Worm (Caenorhabditis elegans) whole organism, L1 larva: ENCODE measurements around the gene zip-1.

Experiments used
- C04F5.9 ChIP-seq: sonication (generic microtip); optimal IDR thresholded peaks from 2 replicates; lab custom pipeline; 2016; ENCODE audit warnings: missing genetic modification characterization, missing compliant biosample characterization
- C16A3.4 ChIP-seq: fragments of 150-350 bp; optimal IDR thresholded peaks from 2 replicates; lab custom pipeline; 2014; ENCODE audit warnings: missing biosample characterization, missing genetic modification characterization
- C34B4.2 ChIP-seq: sonication (generic microtip); optimal IDR thresholded peaks from 2 replicates; lab custom pipeline; 2017; ENCODE audit warnings: mild to moderate bottlenecking, missing genetic modification characterization, missing compliant biosample characterization
- alr-1 ChIP-seq: fragments of 200-800 bp; sonication (Bioruptor generic); optimal IDR thresholded peaks from 2 replicates; lab custom pipeline; 2018; ENCODE audit warnings: borderline replicate concordance, mild to moderate bottlenecking, missing genetic modification characterization, missing compliant biosample characterization
- aly-2 ChIP-seq: fragments of 150-350 bp; optimal IDR thresholded peaks from 2 replicates; lab custom pipeline; 2014; ENCODE audit warnings: missing biosample characterization, missing genetic modification characterization
- ama-1 ChIP-seq: fragments of 150-350 bp; optimal IDR thresholded peaks from 2 replicates; lab custom pipeline; 2014
- blmp-1 ChIP-seq: fragments of 150-350 bp; optimal IDR thresholded peaks from 2 replicates; lab custom pipeline; 2014; ENCODE audit warnings: missing biosample characterization, missing genetic modification characterization
- ceh-8 ChIP-seq: fragments of 200-800 bp; sonication (Bioruptor generic); optimal IDR thresholded peaks from 2 replicates; lab custom pipeline; 2018; ENCODE audit warnings: mild to moderate bottlenecking, missing genetic modification characterization, moderate library complexity, missing compliant biosample characterization
- ceh-82 ChIP-seq, 3 experiments: fragments of 150-350 bp in 1 of 3; sonication (generic microtip) in 2 of 3; optimal IDR thresholded peaks; 2 replicates each; lab custom pipeline; 2014 to 2017; ENCODE audit warnings: missing biosample characterization in 3 of 3, missing genetic modification characterization in 3 of 3
- ceh-88 ChIP-seq: fragments of 200-800 bp; sonication (Bioruptor generic); IDR thresholded peaks from 2 replicates; pipeline ENCODE4 v1.3.6; 2022; ENCODE audit warnings: missing genetic modification characterization, missing compliant biosample characterization
- ceh-90 ChIP-seq: sonication (generic microtip); optimal IDR thresholded peaks from 2 replicates; lab custom pipeline; 2016; ENCODE audit warnings: missing genetic modification characterization, missing compliant biosample characterization
- dpl-1 ChIP-seq, 3 experiments: fragments of 150-350 bp in 2 of 3; sonication (generic microtip) in 1 of 3; optimal IDR thresholded peaks; 2 replicates each; lab custom pipeline; 2014 to 2017; ENCODE audit warnings: missing biosample characterization in 3 of 3, missing genetic modification characterization in 3 of 3, missing genetic modification reagents in 3 of 3
- dsc-1 ChIP-seq: sonication (generic microtip); optimal IDR thresholded peaks from 2 replicates; lab custom pipeline; 2016; ENCODE audit warnings: mild to moderate bottlenecking, missing genetic modification characterization, missing compliant biosample characterization
- efl-1 ChIP-seq, 4 experiments: fragments of 150-350 bp; optimal IDR thresholded peaks in 3 of 4; peaks in 1 of 4; 1 replicate in 1 of 4; 2 replicates in 3 of 4; lab custom pipeline; 2014; ENCODE audit warnings: missing biosample characterization in 2 of 4, missing genetic modification characterization in 2 of 4, missing genetic modification reagents in 2 of 4
- egl-13 ChIP-seq: sonication (generic microtip); optimal IDR thresholded peaks from 2 replicates; lab custom pipeline; 2016; ENCODE audit warnings: missing genotype, missing genetic modification reagents, missing genetic modification characterization, missing compliant biosample characterization
- egl-27 ChIP-seq, 2 experiments: fragments of 150-350 bp in 1 of 2; sonication (generic microtip); optimal IDR thresholded peaks; 3 replicates each; lab custom pipeline; 2017 to 2018; ENCODE audit warnings: missing biosample characterization in 2 of 2, missing genetic modification characterization in 2 of 2, missing genetic modification reagents in 2 of 2
- elt-2 ChIP-seq: sonication (generic microtip); optimal IDR thresholded peaks from 2 replicates; lab custom pipeline; 2016; ENCODE audit warnings: missing genetic modification characterization, mild to moderate bottlenecking, inconsistent platforms, missing compliant biosample characterization, missing genetic modification reagents
- elt-3 ChIP-seq, 6 experiments: fragments of 150-350 bp in 1 of 6; sonication (generic microtip); optimal IDR thresholded peaks; 2 replicates each; lab custom pipeline; 2017 to 2018; ENCODE audit warnings: missing biosample characterization in 6 of 6, missing genetic modification characterization in 6 of 6, inconsistent platforms in 1 of 6
- hlh-4 ChIP-seq: sonication (generic microtip); optimal IDR thresholded peaks from 2 replicates; lab custom pipeline; 2016; ENCODE audit warnings: mild to moderate bottlenecking, missing genetic modification characterization, missing compliant biosample characterization
- lin-13 ChIP-seq: fragments of 150-350 bp; optimal IDR thresholded peaks from 2 replicates; lab custom pipeline; 2014; ENCODE audit warnings: missing biosample characterization, missing genetic modification reagents, missing genetic modification characterization
- lin-14 ChIP-seq: fragments of 200-800 bp; sonication (Bioruptor generic); optimal IDR thresholded peaks from 2 replicates; lab custom pipeline; 2018; ENCODE audit warnings: mild to moderate bottlenecking, missing genetic modification characterization, moderate library complexity, missing compliant biosample characterization
- lin-15B ChIP-seq: fragments of 150-350 bp; sonication (generic microtip); optimal IDR thresholded peaks from 3 replicates; lab custom pipeline; 2014; ENCODE audit warnings: missing biosample characterization, missing genetic modification characterization
- lin-35 ChIP-seq, 2 experiments: fragments of 150-350 bp; optimal IDR thresholded peaks; 2 replicates each; lab custom pipeline; 2014; ENCODE audit warnings: missing biosample characterization in 2 of 2, missing genetic modification characterization in 2 of 2, missing genetic modification reagents in 2 of 2
- lin-39 ChIP-seq: fragments of 150-350 bp; optimal IDR thresholded peaks from 2 replicates; lab custom pipeline; 2014; ENCODE audit warnings: missing biosample characterization, missing genetic modification reagents, missing genetic modification characterization
- lir-3 ChIP-seq: sonication (generic microtip); optimal IDR thresholded peaks from 2 replicates; lab custom pipeline; 2016; ENCODE audit warnings: mild to moderate bottlenecking, missing genetic modification characterization, moderate library complexity, missing compliant biosample characterization; ENCODE audit not compliant: poor library complexity
- lsy-2 ChIP-seq, 2 experiments: fragments of 150-350 bp; optimal IDR thresholded peaks; 2 replicates each; lab custom pipeline; 2014; ENCODE audit warnings: missing biosample characterization in 2 of 2, missing genetic modification characterization in 2 of 2
- mef-2 ChIP-seq: fragments of 150-350 bp; optimal IDR thresholded peaks from 2 replicates; lab custom pipeline; 2014; ENCODE audit warnings: missing biosample characterization, missing genetic modification characterization
- mep-1 ChIP-seq: fragments of 150-350 bp; optimal IDR thresholded peaks from 2 replicates; lab custom pipeline; 2014; ENCODE audit warnings: missing biosample characterization, missing genetic modification characterization
- nhr-12 ChIP-seq: sonication (generic microtip); optimal IDR thresholded peaks from 2 replicates; lab custom pipeline; 2017; ENCODE audit warnings: missing biosample characterization, missing genetic modification characterization
- nhr-20 ChIP-seq: sonication (generic microtip); optimal IDR thresholded peaks from 2 replicates; lab custom pipeline; 2016; ENCODE audit warnings: mild to moderate bottlenecking, missing genetic modification characterization, missing compliant biosample characterization
- nhr-28 ChIP-seq: fragments of 150-350 bp; optimal IDR thresholded peaks from 2 replicates; lab custom pipeline; 2014; ENCODE audit warnings: missing biosample characterization, missing genetic modification characterization
- nhr-47 ChIP-seq: sonication (generic microtip); optimal IDR thresholded peaks from 2 replicates; lab custom pipeline; 2016; ENCODE audit warnings: mild to moderate bottlenecking, missing genetic modification characterization, moderate library complexity, missing compliant biosample characterization
- nhr-71 ChIP-seq: sonication (generic microtip); optimal IDR thresholded peaks from 2 replicates; lab custom pipeline; 2016; ENCODE audit warnings: mild to moderate bottlenecking, missing genetic modification characterization, moderate library complexity, missing compliant biosample characterization
- nhr-85 ChIP-seq: sonication (generic microtip); peaks from one replicate; lab custom pipeline; 2016; ENCODE audit warnings: missing genetic modification characterization, inconsistent platforms, missing compliant biosample characterization
- nhr-90 ChIP-seq: sonication (generic microtip); optimal IDR thresholded peaks from 2 replicates; lab custom pipeline; 2016; ENCODE audit warnings: mild to moderate bottlenecking, missing genetic modification characterization, missing compliant biosample characterization; ENCODE audit not compliant: poor library complexity
- pag-3 ChIP-seq: sonication (generic microtip); optimal IDR thresholded peaks from 2 replicates; lab custom pipeline; 2017; ENCODE audit warnings: missing genetic modification characterization, mild to moderate bottlenecking, missing compliant biosample characterization, antibody characterized with exemption, borderline replicate concordance; ENCODE audit not compliant: insufficient read depth
- pax-3 ChIP-seq: fragments of 200-800 bp; sonication (Bioruptor generic); optimal IDR thresholded peaks from 2 replicates; lab custom pipeline; 2018; ENCODE audit warnings: mild to moderate bottlenecking, missing genetic modification characterization, moderate library complexity, missing compliant biosample characterization
- skn-1 ChIP-seq: fragments of 150-350 bp; optimal IDR thresholded peaks from 2 replicates; lab custom pipeline; 2014; ENCODE audit warnings: missing biosample characterization, missing genetic modification characterization
- snpc-4 ChIP-seq: fragments of 150-350 bp; optimal IDR thresholded peaks from 2 replicates; lab custom pipeline; 2014; ENCODE audit warnings: missing biosample characterization, missing genetic modification characterization
- sup-37 ChIP-seq: fragments of 200-800 bp; sonication (Bioruptor generic); optimal IDR thresholded peaks from 2 replicates; lab custom pipeline; 2018; ENCODE audit warnings: mild to moderate bottlenecking, missing genetic modification characterization, missing compliant biosample characterization
- unc-130 ChIP-seq: fragments of 150-350 bp; optimal IDR thresholded peaks from 2 replicates; lab custom pipeline; 2017; ENCODE audit warnings: missing biosample characterization, missing genetic modification characterization, inconsistent platforms
- unc-30 ChIP-seq: sonication (generic microtip); optimal IDR thresholded peaks from 2 replicates; lab custom pipeline; 2017; ENCODE audit warnings: missing biosample characterization, missing genetic modification characterization
- unc-62 ChIP-seq: fragments of 150-350 bp; optimal IDR thresholded peaks from 2 replicates; lab custom pipeline; 2014; ENCODE audit warnings: missing biosample characterization, missing genetic modification reagents, missing genetic modification characterization
- unc-86 ChIP-seq: sonication (generic microtip); optimal IDR thresholded peaks from 2 replicates; lab custom pipeline; 2016; ENCODE audit warnings: missing genetic modification characterization, missing compliant biosample characterization
- vab-15 ChIP-seq: sonication (generic microtip); optimal IDR thresholded peaks from 2 replicates; lab custom pipeline; 2017; ENCODE audit warnings: missing genotype, mild to moderate bottlenecking, missing genetic modification characterization, missing compliant biosample characterization
- xbp-1 ChIP-seq: sonication (generic microtip); optimal IDR thresholded peaks from 2 replicates; lab custom pipeline; 2016; ENCODE audit warnings: missing genetic modification characterization, missing compliant biosample characterization
- zag-1 ChIP-seq: fragments of 150-350 bp; optimal IDR thresholded peaks from 2 replicates; lab custom pipeline; 2014; ENCODE audit warnings: missing biosample characterization, missing genetic modification characterization
- zip-4 ChIP-seq: fragments of 200-800 bp; sonication (Bioruptor generic); optimal IDR thresholded peaks from 2 replicates; lab custom pipeline; 2018; ENCODE audit warnings: mild to moderate bottlenecking, missing genetic modification characterization, moderate library complexity, missing compliant biosample characterization
- ztf-4 ChIP-seq: fragments of 150-350 bp; optimal IDR thresholded peaks from 2 replicates; lab custom pipeline; 2014; ENCODE audit warnings: missing biosample characterization, missing genetic modification characterization

zip-1 gene

ce11 chrIII:12370011-12370506 is 36.5 kb downstream of the zip-1 start, which contains the start of gene rpt-6 (continued):
- TF ChIP-seq skn-1 (peak; percentile 96), C16A3.4 (tag; lab: Kevin White, UChicago) (peak; percentile 43), xbp-1 (tag; lab: Kevin White, UChicago) (peak; percentile 60), unc-62 (GFP tag; lab: Kevin White, UChicago) (no peak), nhr-20 (tag; lab: Kevin White, UChicago) (peak; percentile 55), lsy-2 (tag; optimal IDR thresholded peaks at IDR 0.05; lab: Kevin White, UChicago) (peak; percentile 64 to 67), ceh-88 (no peak), lin-35 (GFP tag; optimal IDR thresholded peaks at IDR 0.05; lab: Kevin White, UChicago) (peak; percentile 71 to 76), mef-2 (no peak), unc-30 (tag; lab: Kevin White, UChicago) (no peak), nhr-71 (tag; lab: Kevin White, UChicago) (peak; percentile 51), pax-3 (tag; lab: Kevin White, UChicago) (no peak), ama-1 (lab: Kevin White, UChicago) (no peak), nhr-28 (tag; lab: Kevin White, UChicago) (no peak), zag-1 (tag; lab: Kevin White, UChicago) (no peak), vab-15 (tag; lab: Kevin White, UChicago) (no peak), nhr-47 (tag; lab: Kevin White, UChicago) (peak; percentile 60), alr-1 (tag; lab: Kevin White, UChicago) (no peak), ztf-4 (tag; lab: Kevin White, UChicago) (no peak), ceh-82 (tag; optimal IDR thresholded peaks at IDR 0.05; lab: Kevin White, UChicago) (peak; percentile 47 to 74 (median 67)), egl-27 (tag; optimal IDR thresholded peaks at IDR 0.05; lab: Kevin White, UChicago) (no peak), lir-3 (no peak), zip-4 (GFP tag; lab: Kevin White, UChicago) (no peak), C34B4.2 (tag; lab: Kevin White, UChicago) (no peak), pag-3 (tag; lab: Kevin White, UChicago) (no peak), sup-37 (GFP tag; lab: Kevin White, UChicago) (no peak), hlh-4 (tag; lab: Kevin White, UChicago) (no peak), efl-1 (optimal IDR thresholded peaks at IDR 0.05; lab: Kevin White, UChicago) (peak; percentile 68 to 80), efl-1 (GFP tag; optimal IDR thresholded peaks at IDR 0.05 in 1 of 2; lab: Kevin White, UChicago) (peak; percentile 78 to 97), elt-3 (tag; optimal IDR thresholded peaks at IDR 0.05; lab: Kevin White, UChicago) (peak in 1 of 6 experiments; percentile 41), nhr-12 (tag; lab: Kevin White, UChicago) (no peak), dsc-1 (tag; lab: Kevin White, UChicago) (peak; percentile 48), mep-1 (no peak), egl-13 (tag; lab: Kevin White, UChicago) (no peak), C04F5.9 (tag; lab: Kevin White, UChicago) (no peak), aly-2 (tag; lab: Kevin White, UChicago) (no peak), snpc-4 (tag; lab: Kevin White, UChicago) (peak; percentile 33), nhr-85 (tag; lab: Kevin White, UChicago) (peak; percentile 72), elt-2 (no peak), lin-14 (GFP tag; lab: Kevin White, UChicago) (no peak), lin-39 (tag; lab: Kevin White, UChicago) (no peak), dpl-1 (GFP tag; optimal IDR thresholded peaks at IDR 0.05; lab: Kevin White, UChicago) (peak; percentile 55 to 77 (median 72)), blmp-1 (tag; lab: Kevin White, UChicago) (no peak), ceh-8 (no peak), lin-13 (GFP tag; lab: Kevin White, UChicago) (peak; percentile 30), lin-15B (tag; lab: Kevin White, UChicago) (peak; percentile 18), unc-86 (tag; lab: Kevin White, UChicago) (no peak), unc-130 (tag; lab: Kevin White, UChicago) (peak; percentile 89), nhr-90 (tag; lab: Kevin White, UChicago) (peak; percentile 47), ceh-90 (tag; lab: Kevin White, UChicago) (peak; percentile 54)
- TF ChIP-seq, all 84 proteins: peak for 33
